Fruit fly (Drosophila melanogaster) S2 (cell line): Measurements from ENCODE around the gene He.

Source experiments
- CG8478 ChIP-seq: fragments of >200 bp; optimal IDR thresholded peaks from 2 replicates; lab custom pipeline; 2018
- CTCF ChIP-seq, 2 experiments: fragments of >200 bp; optimal IDR thresholded peaks; 2 replicates each; lab custom pipeline; 2018

DNA sequence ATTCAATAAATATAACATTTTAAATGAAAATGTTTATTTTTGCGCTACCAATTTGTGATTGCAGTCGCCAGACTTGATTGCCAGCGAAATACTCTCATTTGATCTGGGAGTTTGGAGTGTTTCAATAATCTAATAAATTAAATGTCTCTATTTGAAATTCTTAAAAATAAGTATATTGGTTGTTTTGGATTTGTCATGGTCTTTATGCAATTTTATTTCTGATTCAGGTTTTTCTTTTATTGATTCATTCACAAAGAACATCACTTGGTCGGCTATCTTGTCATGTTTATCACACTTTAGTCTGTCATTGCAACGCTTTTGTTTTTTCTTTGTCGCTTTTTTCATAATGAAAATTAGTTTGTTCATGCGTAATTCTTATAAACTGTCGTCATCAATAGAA, 26.2 kb upstream of the He start:
- TF ChIP-seq CTCF (optimal IDR thresholded peaks at IDR 0.05; lab: Kevin White, UChicago) (no peak), CG8478 (lab: Kevin White, UChicago) (no peak)
